Worm (Caenorhabditis elegans) whole organism, L3 larva: ENCODE data around the gene olrn-1.

Experiments used
- R02D3.7 ChIP-seq: fragments of 150-350 bp; optimal IDR thresholded peaks from 2 replicates; lab custom pipeline; 2014; ENCODE audit warnings: missing biosample characterization, missing genetic modification characterization
- ZK546.5 ChIP-seq: sonication (generic microtip); optimal IDR thresholded peaks from 2 replicates; lab custom pipeline; 2017; ENCODE audit warnings: missing biosample characterization, missing genetic modification characterization
- aly-2 ChIP-seq: fragments of 150-350 bp; optimal IDR thresholded peaks from 2 replicates; lab custom pipeline; 2014; ENCODE audit warnings: missing biosample characterization, missing genetic modification characterization
- ama-1 ChIP-seq: fragments of 150-350 bp; optimal IDR thresholded peaks from 2 replicates; lab custom pipeline; 2018
- ceh-16 ChIP-seq: sonication (generic microtip); optimal IDR thresholded peaks from 2 replicates; lab custom pipeline; 2017; ENCODE audit warnings: missing biosample characterization, missing genetic modification characterization
- ceh-28 ChIP-seq: fragments of 150-350 bp; optimal IDR thresholded peaks from 2 replicates; lab custom pipeline; 2014; ENCODE audit warnings: missing biosample characterization, missing genetic modification reagents, missing genetic modification characterization
- ceh-82 ChIP-seq: fragments of 150-350 bp; optimal IDR thresholded peaks from 2 replicates; lab custom pipeline; 2014; ENCODE audit warnings: missing biosample characterization, missing genetic modification characterization
- ceh-9 ChIP-seq: sonication (generic microtip); optimal IDR thresholded peaks from 2 replicates; lab custom pipeline; 2018; ENCODE audit warnings: missing biosample characterization, missing genetic modification characterization
- daf-12 ChIP-seq: fragments of 150-350 bp; optimal IDR thresholded peaks from 2 replicates; lab custom pipeline; 2014; ENCODE audit warnings: missing biosample characterization, missing genetic modification reagents, missing genetic modification characterization
- egl-27 ChIP-seq: sonication (generic microtip); optimal IDR thresholded peaks from 4 replicates; lab custom pipeline; 2017; ENCODE audit warnings: missing biosample characterization, missing genetic modification reagents, missing genetic modification characterization
- egl-5 ChIP-seq: fragments of 150-350 bp; optimal IDR thresholded peaks from 2 replicates; lab custom pipeline; 2017; ENCODE audit warnings: missing biosample characterization, missing genetic modification reagents, missing genetic modification characterization, inconsistent platforms
- elt-1 ChIP-seq: fragments of 150-350 bp; optimal IDR thresholded peaks from 2 replicates; lab custom pipeline; 2014; ENCODE audit warnings: missing biosample characterization, missing genetic modification characterization
- elt-3 ChIP-seq, 3 experiments: fragments of 150-350 bp in 1 of 3; sonication (generic microtip) in 2 of 3; optimal IDR thresholded peaks; 2 replicates in 2 of 3; 4 replicates in 1 of 3; lab custom pipeline; 2014 to 2017; ENCODE audit warnings: missing biosample characterization in 3 of 3, missing genetic modification characterization in 3 of 3
- eor-1 ChIP-seq, 2 experiments: fragments of 150-350 bp; optimal IDR thresholded peaks; 2 replicates each; lab custom pipeline; 2014 to 2018; ENCODE audit warnings: missing biosample characterization in 2 of 2, missing genetic modification characterization in 2 of 2
- fkh-10 ChIP-seq: sonication (generic microtip); optimal IDR thresholded peaks from 2 replicates; lab custom pipeline; 2017; ENCODE audit warnings: missing biosample characterization, missing genetic modification reagents, missing genetic modification characterization
- fos-1 ChIP-seq: fragments of 150-350 bp; optimal IDR thresholded peaks from 2 replicates; lab custom pipeline; 2014; ENCODE audit warnings: missing biosample characterization, missing genetic modification characterization
- hmg-11 ChIP-seq: sonication (generic microtip); optimal IDR thresholded peaks from 2 replicates; lab custom pipeline; 2016; ENCODE audit warnings: missing genetic modification characterization, missing compliant biosample characterization
- jun-1 ChIP-seq: fragments of 150-350 bp; optimal IDR thresholded peaks from 2 replicates; lab custom pipeline; 2014; ENCODE audit warnings: missing biosample characterization, missing genetic modification reagents, missing genetic modification characterization
- lin-15B ChIP-seq: fragments of 150-350 bp; optimal IDR thresholded peaks from 2 replicates; lab custom pipeline; 2014; ENCODE audit warnings: missing biosample characterization, missing genetic modification characterization
- lin-39 ChIP-seq: fragments of 150-350 bp; optimal IDR thresholded peaks from 2 replicates; lab custom pipeline; 2018; ENCODE audit warnings: missing biosample characterization, missing genetic modification reagents, missing genetic modification characterization
- mdl-1 ChIP-seq: fragments of 150-350 bp; optimal IDR thresholded peaks from 2 replicates; lab custom pipeline; 2014; ENCODE audit warnings: missing biosample characterization, missing genetic modification characterization
- mml-1 ChIP-seq: fragments of 150-350 bp; sonication (generic microtip); optimal IDR thresholded peaks from 3 replicates; lab custom pipeline; 2014; ENCODE audit warnings: missing biosample characterization, missing genetic modification characterization
- nfya-1 ChIP-seq: sonication (generic microtip); optimal IDR thresholded peaks from 2 replicates; lab custom pipeline; 2017; ENCODE audit warnings: missing genetic modification characterization, mild to moderate bottlenecking, missing compliant biosample characterization, antibody characterized with exemption, moderate library complexity; ENCODE audit not compliant: insufficient read depth
- nhr-12 ChIP-seq: fragments of 150-350 bp; optimal IDR thresholded peaks from 2 replicates; lab custom pipeline; 2014; ENCODE audit warnings: missing biosample characterization, missing genetic modification characterization
- nhr-23 ChIP-seq: fragments of 150-350 bp; optimal IDR thresholded peaks from 2 replicates; lab custom pipeline; 2014; ENCODE audit warnings: missing biosample characterization, missing genetic modification reagents, missing genetic modification characterization
- nhr-237 ChIP-seq: fragments of 150-350 bp; optimal IDR thresholded peaks from 2 replicates; lab custom pipeline; 2014; ENCODE audit warnings: missing biosample characterization, missing genetic modification characterization
- nhr-25 ChIP-seq: sonication (generic microtip); optimal IDR thresholded peaks from 2 replicates; lab custom pipeline; 2017; ENCODE audit warnings: missing biosample characterization, missing genetic modification characterization
- nhr-43 ChIP-seq: sonication (generic microtip); optimal IDR thresholded peaks from 2 replicates; lab custom pipeline; 2016; ENCODE audit warnings: mild to moderate bottlenecking, missing genetic modification characterization, missing compliant biosample characterization; ENCODE audit not compliant: poor library complexity, severe bottlenecking
- nhr-67 ChIP-seq: fragments of 150-350 bp; optimal IDR thresholded peaks from 2 replicates; lab custom pipeline; 2014; ENCODE audit warnings: missing biosample characterization, missing genetic modification characterization
- nhr-76 ChIP-seq: fragments of 150-350 bp; sonication (generic microtip); optimal IDR thresholded peaks from 5 replicates; lab custom pipeline; 2014; ENCODE audit warnings: missing biosample characterization, missing genetic modification characterization
- sea-2 ChIP-seq: fragments of 150-350 bp; sonication (generic microtip); optimal IDR thresholded peaks from 4 replicates; lab custom pipeline; 2014; ENCODE audit warnings: missing biosample characterization, missing genetic modification reagents, missing genetic modification characterization
- tbx-2 ChIP-seq: sonication (generic microtip); optimal IDR thresholded peaks from 2 replicates; lab custom pipeline; 2016; ENCODE audit warnings: mild to moderate bottlenecking, missing genetic modification characterization, missing compliant biosample characterization
- unc-62 ChIP-seq: fragments of 150-350 bp; sonication (generic microtip); optimal IDR thresholded peaks from 4 replicates; lab custom pipeline; 2014; ENCODE audit warnings: missing biosample characterization, missing genetic modification reagents, missing genetic modification characterization
- ztf-11 ChIP-seq: fragments of 150-350 bp; optimal IDR thresholded peaks from 2 replicates; lab custom pipeline; 2014; ENCODE audit warnings: missing biosample characterization, missing genetic modification characterization
- ztf-4 ChIP-seq: fragments of 150-350 bp; optimal IDR thresholded peaks from 2 replicates; lab custom pipeline; 2014; ENCODE audit warnings: missing biosample characterization, missing genetic modification characterization

The olrn-1 gene

DNA sequence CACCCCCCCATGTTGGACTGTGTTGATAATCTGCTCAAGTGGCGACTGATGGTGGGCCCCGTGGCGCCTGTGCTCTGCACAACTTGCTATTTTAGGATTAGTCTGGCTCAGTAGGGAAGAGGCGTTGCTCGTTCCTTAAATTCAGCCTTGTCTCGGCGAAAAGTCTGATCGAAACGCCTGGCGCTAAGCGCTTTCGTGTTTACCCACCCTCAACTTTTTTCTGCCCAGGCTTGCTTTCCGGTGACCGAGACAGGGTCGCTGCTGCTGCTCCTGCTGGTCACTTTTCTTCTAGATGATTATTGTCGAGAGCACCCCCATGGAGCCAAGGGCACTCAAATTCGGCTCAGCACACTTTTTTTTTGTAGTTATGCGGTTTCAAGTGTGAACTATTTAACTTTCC lies 22.9 kb upstream of the olrn-1 start:
- no peak for TF ChIP-seq hmg-11 (tag; lab: Kevin White, UChicago)
- no peak for TF ChIP-seq lin-15B (tag; lab: Kevin White, UChicago)
- no peak for TF ChIP-seq lin-39 (tag; lab: Kevin White, UChicago)
- no peak for TF ChIP-seq eor-1 (tag; optimal IDR thresholded peaks at IDR 0.05; lab: Kevin White, UChicago)
- no peak for TF ChIP-seq ceh-16
- no peak for TF ChIP-seq fkh-10
- no peak for TF ChIP-seq elt-3 (tag; optimal IDR thresholded peaks at IDR 0.05; lab: Kevin White, UChicago)
- no peak for TF ChIP-seq daf-12 (tag; lab: Kevin White, UChicago)
- no peak for TF ChIP-seq mdl-1
- TF ChIP-seq nhr-67 (tag; lab: Kevin White, UChicago): no peak
- TF ChIP-seq ztf-11 (tag; lab: Kevin White, UChicago): no peak

DNA sequence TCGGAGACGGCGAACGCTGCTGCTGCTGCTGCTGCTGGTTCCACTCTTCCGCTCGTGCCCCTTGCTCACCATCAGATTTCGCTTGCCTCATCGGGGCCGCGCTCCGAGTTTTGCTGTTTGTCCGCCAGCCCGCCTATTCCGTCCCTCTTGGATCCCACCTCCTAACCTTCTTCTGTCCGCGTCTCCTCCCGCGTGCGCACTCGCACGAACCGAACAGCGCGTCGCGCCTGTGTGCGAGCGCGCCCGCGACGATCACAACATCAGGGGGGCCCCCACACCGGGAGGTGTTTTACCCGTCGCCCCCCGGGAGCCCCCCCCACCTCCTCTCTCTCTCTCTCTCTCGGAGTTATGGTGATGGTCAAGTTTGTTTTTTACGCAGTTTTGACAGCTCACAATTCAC lies 21.7 kb upstream of the olrn-1 start:
- TF ChIP-seq jun-1: no peak
- peak; percentile 10 for TF ChIP-seq lin-39 (tag; lab: Kevin White, UChicago)
- TF ChIP-seq ceh-16: no peak

DNA sequence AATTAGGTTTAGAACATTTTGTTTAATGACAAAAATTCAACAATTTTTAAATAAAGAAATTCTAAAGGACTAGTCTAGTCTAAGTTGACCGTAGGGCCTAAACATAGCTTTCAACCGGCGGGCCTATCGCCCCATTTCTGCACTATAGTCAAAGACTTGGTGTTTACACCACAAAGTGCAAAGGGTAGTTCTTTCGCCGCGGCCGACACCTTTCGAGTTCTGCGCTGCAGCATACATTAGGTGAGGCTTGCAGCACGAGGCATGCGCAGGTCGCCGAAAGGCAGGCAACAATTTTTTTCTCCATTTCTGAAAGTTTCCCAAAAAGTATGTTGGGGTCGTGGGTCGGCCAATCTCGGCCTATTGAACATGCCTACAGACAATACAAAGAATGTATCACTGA lies 9.0 kb upstream of the olrn-1 start:
- TF ChIP-seq sea-2 (GFP tag; lab: Kevin White, UChicago) (no peak), egl-27 (tag; lab: Kevin White, UChicago) (no peak), daf-12 (tag; lab: Kevin White, UChicago) (no peak), ztf-4 (tag; lab: Kevin White, UChicago) (no peak), ZK546.5 (tag; lab: Kevin White, UChicago) (no peak), nhr-43 (tag; lab: Kevin White, UChicago) (no peak), fos-1 (no peak), tbx-2 (no peak), nhr-25 (tag; lab: Kevin White, UChicago) (no peak), nfya-1 (tag; lab: Kevin White, UChicago) (no peak), ceh-9 (no peak), lin-15B (tag; lab: Kevin White, UChicago) (no peak), nhr-237 (tag; lab: Kevin White, UChicago) (no peak), R02D3.7 (tag; lab: Kevin White, UChicago) (no peak), jun-1 (no peak), ceh-82 (tag; lab: Kevin White, UChicago) (no peak)

ce11 chrX:15533260-15533659 lies 4.2 kb upstream of the olrn-1 start:
- TF ChIP-seq tbx-2 (no peak), ceh-9 (no peak), unc-62 (GFP tag; lab: Kevin White, UChicago) (no peak), mml-1 (tag; lab: Kevin White, UChicago) (no peak), nhr-12 (no peak), nhr-67 (tag; lab: Kevin White, UChicago) (no peak), aly-2 (tag; lab: Kevin White, UChicago) (no peak), jun-1 (no peak), ztf-11 (tag; lab: Kevin White, UChicago) (no peak), ama-1 (lab: Kevin White, UChicago) (no peak), ceh-16 (no peak), nhr-76 (tag; lab: Kevin White, UChicago) (no peak), ceh-82 (tag; lab: Kevin White, UChicago) (no peak), egl-5 (no peak)
- TF ChIP-seq, all 47 proteins: peak for 0

DNA sequence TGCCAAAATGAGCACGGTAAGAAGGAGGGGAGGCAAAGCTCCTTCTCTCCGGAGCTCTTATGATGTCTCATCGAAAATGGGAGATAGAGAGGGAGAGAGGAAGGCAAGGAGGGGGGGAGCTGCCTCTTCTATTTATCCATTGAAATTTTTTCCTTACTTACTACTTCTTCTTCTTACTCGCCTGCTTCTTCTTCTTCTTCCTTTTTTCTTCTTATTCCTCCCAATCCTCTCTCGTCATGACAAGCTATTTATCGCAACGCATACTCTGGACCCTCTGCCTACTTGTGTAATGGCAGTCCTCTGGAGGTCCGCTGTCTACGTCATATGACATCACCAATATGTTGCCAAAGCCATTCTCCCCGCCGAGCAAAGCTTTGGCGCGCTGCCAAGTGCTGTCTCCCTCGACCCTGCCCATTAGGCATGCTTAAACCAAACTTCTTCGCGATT lies 2.2 kb upstream of the olrn-1 start:
- TF ChIP-seq egl-5 (peak; percentile 63), elt-1 (tag; lab: Kevin White, UChicago) (peak; percentile 12), hmg-11 (tag; lab: Kevin White, UChicago) (peak; percentile 53), R02D3.7 (tag; lab: Kevin White, UChicago) (no peak), fos-1 (no peak), ceh-82 (tag; lab: Kevin White, UChicago) (peak; percentile 15), nhr-23 (tag; lab: Kevin White, UChicago) (no peak), ceh-28 (tag; lab: Kevin White, UChicago) (peak; percentile 65), lin-15B (tag; lab: Kevin White, UChicago) (no peak), nfya-1 (tag; lab: Kevin White, UChicago) (peak; percentile 72), tbx-2 (peak; percentile 66), lin-39 (tag; lab: Kevin White, UChicago) (peak; percentile 79)
